Worm (Caenorhabditis elegans) whole organism, L1 larva: ENCODE measurements around the gene nlg-1.

Source experiments
- lin-35 ChIP-seq, 2 experiments: fragments of 150-350 bp; optimal IDR thresholded peaks; 2 replicates each; lab custom pipeline; 2014; ENCODE audit warnings: missing biosample characterization in 2 of 2, missing genetic modification characterization in 2 of 2, missing genetic modification reagents in 2 of 2
- nhr-76 ChIP-seq: sonication (generic microtip); optimal IDR thresholded peaks from 2 replicates; lab custom pipeline; 2017; ENCODE audit warnings: missing biosample characterization, missing genetic modification characterization
- pax-3 ChIP-seq: fragments of 200-800 bp; sonication (Bioruptor generic); optimal IDR thresholded peaks from 2 replicates; lab custom pipeline; 2018; ENCODE audit warnings: mild to moderate bottlenecking, missing genetic modification characterization, moderate library complexity, missing compliant biosample characterization
- pqm-1 ChIP-seq: sonication (generic microtip); optimal IDR thresholded peaks from 3 replicates; lab custom pipeline; 2017; ENCODE audit warnings: missing biosample characterization, missing genetic modification characterization
- sptf-1 ChIP-seq: fragments of 150-350 bp; optimal IDR thresholded peaks from 2 replicates; lab custom pipeline; 2014; ENCODE audit warnings: missing biosample characterization, missing genetic modification characterization
- unc-62 ChIP-seq: fragments of 150-350 bp; optimal IDR thresholded peaks from 2 replicates; lab custom pipeline; 2014; ENCODE audit warnings: missing biosample characterization, missing genetic modification reagents, missing genetic modification characterization
- unc-98 ChIP-seq: fragments of 200-800 bp; sonication (Bioruptor generic); IDR thresholded peaks from 2 replicates; pipeline ENCODE4 v1.3.6; 2022; ENCODE audit warnings: missing genetic modification characterization, missing compliant biosample characterization
- zag-1 ChIP-seq: fragments of 150-350 bp; optimal IDR thresholded peaks from 2 replicates; lab custom pipeline; 2014; ENCODE audit warnings: missing biosample characterization, missing genetic modification characterization

ce11 chrX:13583895-13584344, 47.1 kb downstream of the nlg-1 start:
- no peak for TF ChIP-seq unc-98 (GFP tag; lab: Robert Waterston, UW)
- TF ChIP-seq zag-1 (tag; lab: Kevin White, UChicago): no peak
- TF ChIP-seq nhr-76: no peak
- TF ChIP-seq lin-35 (GFP tag; optimal IDR thresholded peaks at IDR 0.05; lab: Kevin White, UChicago): peak; percentile 4 to 31
- no peak for TF ChIP-seq unc-62
- TF ChIP-seq pax-3 (tag; lab: Kevin White, UChicago): no peak
- TF ChIP-seq pqm-1 (tag; lab: Kevin White, UChicago): no peak
- no peak for TF ChIP-seq sptf-1 (tag; lab: Kevin White, UChicago)
